Worm (Caenorhabditis elegans) whole organism, late embryonic: ENCODE results near the gene T02B11.4.

Experiments
- T23F11.4 ChIP-seq: fragments of 200-800 bp; sonication (Bioruptor generic); optimal IDR thresholded peaks from 2 replicates; lab custom pipeline; 2018; ENCODE audit warnings: mild to moderate bottlenecking, missing genetic modification characterization, missing compliant biosample characterization
- nhr-11 ChIP-seq: fragments of 150-350 bp; optimal IDR thresholded peaks from 2 replicates; lab custom pipeline; 2014; ENCODE audit warnings: missing biosample characterization, missing genetic modification characterization
- odd-2 ChIP-seq: sonication (generic microtip); optimal IDR thresholded peaks from 2 replicates; lab custom pipeline; 2017; ENCODE audit warnings: antibody characterized with exemption, mild to moderate bottlenecking, missing genetic modification characterization, missing compliant biosample characterization
- sox-2 ChIP-seq: fragments of 200-800 bp; sonication (Bioruptor generic); IDR thresholded peaks from 2 replicates; pipeline ENCODE4 v1.3.6; 2022; ENCODE audit warnings: missing genetic modification reagents, missing genetic modification characterization, missing compliant biosample characterization
- zip-5 ChIP-seq: sonication (generic microtip); optimal IDR thresholded peaks from 2 replicates; lab custom pipeline; 2016; ENCODE audit warnings: missing genetic modification characterization, missing compliant biosample characterization
- ztf-16 ChIP-seq: sonication (generic microtip); optimal IDR thresholded peaks from 2 replicates; lab custom pipeline; 2017; ENCODE audit warnings: missing genetic modification characterization, missing compliant biosample characterization

ce11 chrV:847521-847920 lies 23.4 kb downstream of the T02B11.4 start, which contains the start of gene srbc-13:
- TF ChIP-seq T23F11.4 (GFP tag; lab: Kevin White, UChicago): no peak
- TF ChIP-seq nhr-11 (tag; lab: Kevin White, UChicago): no peak
- no peak for TF ChIP-seq sox-2 (GFP tag; lab: Robert Waterston, UW)
- no peak for TF ChIP-seq odd-2
- no peak for TF ChIP-seq zip-5 (tag; lab: Kevin White, UChicago)
- TF ChIP-seq ztf-16 (tag; lab: Kevin White, UChicago): no peak
